Worm (Caenorhabditis elegans) whole organism, midembryonic: ENCODE results near the gene B0285.6.

ENCODE experiments used
- T22C8.4 ChIP-seq: fragments of 200-800 bp; sonication (Bioruptor generic); IDR thresholded peaks from 2 replicates; pipeline ENCODE4 v1.3.6; 2022; ENCODE audit warnings: missing genetic modification characterization, missing compliant biosample characterization
- cog-1 ChIP-seq: sonication (generic microtip); optimal IDR thresholded peaks from 2 replicates; lab custom pipeline; 2016; ENCODE audit warnings: missing genetic modification characterization, missing compliant biosample characterization
- flt-1 ChIP-seq: fragments of 200-800 bp; sonication (Bioruptor generic); IDR thresholded peaks from 2 replicates; pipeline ENCODE4 v1.3.6; 2022; ENCODE audit warnings: missing genetic modification characterization, missing compliant biosample characterization
- klf-2 ChIP-seq: fragments of 200-800 bp; sonication (Bioruptor generic); conservative IDR thresholded peaks from 2 replicates; pipeline ENCODE4 v1.3.6; 2022; ENCODE audit warnings: missing genetic modification reagents, missing genetic modification characterization, missing compliant biosample characterization
- med-1 ChIP-seq: sonication (generic microtip); optimal IDR thresholded peaks from 2 replicates; lab custom pipeline; 2017; ENCODE audit warnings: missing genetic modification characterization, mild to moderate bottlenecking, missing compliant biosample characterization, antibody characterized with exemption, missing genetic modification reagents; ENCODE audit not compliant: insufficient read depth
- ref-1 ChIP-seq: fragments of 200-800 bp; sonication (Bioruptor generic); conservative IDR thresholded peaks from 2 replicates; pipeline ENCODE4 v1.3.6; 2022; ENCODE audit warnings: missing genetic modification reagents, missing genetic modification characterization, missing compliant biosample characterization
- tab-1 ChIP-seq: fragments of 200-800 bp; sonication (Bioruptor generic); IDR thresholded peaks from 2 replicates; pipeline ENCODE4 v1.3.6; 2022; ENCODE audit warnings: missing genetic modification characterization, missing compliant biosample characterization

DNA sequence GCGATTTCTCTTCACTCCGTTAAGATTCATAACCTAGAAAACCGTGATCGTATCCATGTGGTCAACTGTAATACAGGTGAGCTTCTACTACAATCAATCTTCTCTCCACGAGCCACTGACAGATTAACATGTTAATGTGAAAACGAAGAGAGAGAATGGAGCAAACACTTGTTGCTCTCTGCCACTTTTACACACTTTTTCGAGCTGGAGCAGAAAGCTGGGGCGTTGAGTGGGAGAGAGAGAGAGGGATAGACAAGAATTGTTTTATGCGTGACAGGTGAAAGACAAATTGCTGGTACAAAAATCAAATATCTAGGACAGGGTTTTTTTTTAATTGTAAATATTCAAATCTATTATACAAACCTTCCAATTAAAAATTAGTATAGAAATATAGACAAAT is 8.4 kb downstream of the B0285.6 start:
- TF ChIP-seq T22C8.4 (GFP tag; lab: Robert Waterston, UW) (no peak), klf-2 (GFP tag; lab: Robert Waterston, UW) (no peak), flt-1 (GFP tag; lab: Robert Waterston, UW) (no peak), cog-1 (tag; lab: Kevin White, UChicago) (no peak), med-1 (GFP tag; lab: Kevin White, UChicago) (no peak), ref-1 (GFP tag; lab: Robert Waterston, UW) (no peak), tab-1 (GFP tag; lab: Robert Waterston, UW) (no peak)
